Worm (Caenorhabditis elegans) whole organism, L4/young adult: ENCODE measurements around the gene lido-8.

Experiments
- W03F9.2 ChIP-seq: fragments of 150-350 bp; optimal IDR thresholded peaks from 2 replicates; lab custom pipeline; 2014; ENCODE audit warnings: missing biosample characterization, missing genetic modification characterization
- dao-5 ChIP-seq: sonication (generic microtip); optimal IDR thresholded peaks from 2 replicates; lab custom pipeline; 2016; ENCODE audit warnings: missing genotype, missing genetic modification characterization, moderate library complexity, missing compliant biosample characterization
- him-1 ChIP-seq: sonication (generic microtip); optimal IDR thresholded peaks from 2 replicates; lab custom pipeline; 2016; ENCODE audit warnings: missing genotype, missing genetic modification reagents, missing genetic modification characterization, missing compliant biosample characterization

DNA sequence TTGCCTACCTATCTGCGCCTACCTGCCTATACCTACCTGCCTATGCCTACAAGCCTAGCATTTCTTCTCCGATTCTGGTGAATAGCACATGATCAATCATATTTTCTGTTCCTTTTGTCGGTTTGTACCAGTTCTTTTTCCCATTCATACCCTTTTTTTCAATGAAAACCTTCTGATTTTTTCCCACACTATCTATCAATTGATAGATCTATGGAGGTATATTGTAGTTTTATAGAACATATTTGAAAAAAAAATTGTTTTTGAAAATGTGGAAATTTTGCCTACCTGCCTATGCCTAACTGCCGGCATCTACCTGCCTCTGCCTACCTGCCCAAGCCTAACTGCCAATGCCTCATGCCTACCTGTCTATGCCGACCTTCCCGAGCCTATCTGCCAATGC lies 33.2 kb upstream of the lido-8 start:
- TF ChIP-seq him-1 (no peak), W03F9.2 (no peak), dao-5 (tag; lab: Kevin White, UChicago) (no peak)
